Worm (Caenorhabditis elegans) whole organism, L4 larva: ENCODE measurements around the gene lst-4.

Experiments
- D1046.2 ChIP-seq: fragments of 200-800 bp; sonication (Bioruptor generic); IDR thresholded peaks from 2 replicates; pipeline ENCODE4 v1.3.6; 2022; ENCODE audit warnings: missing genetic modification characterization, missing compliant biosample characterization
- F26F4.8 ChIP-seq: fragments of 200-800 bp; sonication (Bioruptor generic); conservative IDR thresholded peaks from 2 replicates; pipeline ENCODE4 v1.3.6; 2022; ENCODE audit warnings: missing genetic modification characterization, missing compliant biosample characterization
- ZK337.2 ChIP-seq: fragments of 200-800 bp; sonication (Bioruptor generic); IDR thresholded peaks from 2 replicates; pipeline ENCODE4 v1.3.6; 2022; ENCODE audit warnings: missing genetic modification reagents, missing genetic modification characterization, missing compliant biosample characterization
- aly-2 ChIP-seq: sonication (generic microtip); optimal IDR thresholded peaks from 2 replicates; lab custom pipeline; 2018; ENCODE audit warnings: missing biosample characterization, missing genetic modification characterization
- arid-1 ChIP-seq: fragments of 200-800 bp; sonication (Bioruptor generic); conservative IDR thresholded peaks from 2 replicates; pipeline ENCODE4 v1.3.6; 2022; ENCODE audit warnings: missing genetic modification reagents, missing genetic modification characterization, missing compliant biosample characterization
- ceh-20 ChIP-seq: fragments of 200-800 bp; sonication (Bioruptor generic); IDR thresholded peaks from 2 replicates; pipeline ENCODE4 v1.3.6; 2022; ENCODE audit warnings: missing genetic modification reagents, missing genetic modification characterization, missing compliant biosample characterization
- ceh-62 ChIP-seq: sonication (generic microtip); optimal IDR thresholded peaks from 2 replicates; lab custom pipeline; 2017; ENCODE audit warnings: missing biosample characterization, missing genetic modification characterization
- ctbp-1 ChIP-seq: fragments of 200-800 bp; sonication (Bioruptor generic); IDR thresholded peaks from 2 replicates; pipeline ENCODE4 v1.3.6; 2022; ENCODE audit warnings: missing genetic modification reagents, missing genetic modification characterization, missing compliant biosample characterization
- daf-16 ChIP-seq, 3 experiments: sonication (generic microtip); optimal IDR thresholded peaks; 2 replicates each; lab custom pipeline; 2016 to 2017; ENCODE audit warnings: missing genetic modification characterization in 3 of 3, missing genetic modification reagents in 3 of 3, mild to moderate bottlenecking in 2 of 3, missing compliant biosample characterization in 2 of 3, missing biosample characterization in 1 of 3, moderate library complexity in 1 of 3
- daf-19 ChIP-seq: fragments of 200-800 bp; sonication (Bioruptor generic); conservative IDR thresholded peaks from 2 replicates; pipeline ENCODE4 v1.3.6; 2022; ENCODE audit warnings: missing genetic modification characterization, missing compliant biosample characterization
- daf-8 ChIP-seq: fragments of 200-800 bp; sonication (Bioruptor generic); IDR thresholded peaks from 2 replicates; pipeline ENCODE4 v1.3.6; 2022; ENCODE audit warnings: missing genetic modification characterization, missing compliant biosample characterization
- dmd-6 ChIP-seq: fragments of 200-800 bp; sonication (Bioruptor generic); IDR thresholded peaks from 2 replicates; pipeline ENCODE4 v1.3.6; 2022; ENCODE audit warnings: missing genetic modification reagents, missing genetic modification characterization, missing compliant biosample characterization
- dmd-8 ChIP-seq: fragments of 200-800 bp; sonication (Bioruptor generic); IDR thresholded peaks from 2 replicates; pipeline ENCODE4 v1.3.6; 2022; ENCODE audit warnings: missing genetic modification characterization, missing compliant biosample characterization
- dve-1 ChIP-seq: sonication (generic microtip); optimal IDR thresholded peaks from 2 replicates; lab custom pipeline; 2017; ENCODE audit warnings: antibody characterized with exemption, mild to moderate bottlenecking, missing genetic modification characterization, missing compliant biosample characterization; ENCODE audit not compliant: insufficient read depth
- fkh-10 ChIP-seq: fragments of 150-350 bp; optimal IDR thresholded peaks from 2 replicates; lab custom pipeline; 2014; ENCODE audit warnings: missing biosample characterization, missing genetic modification reagents, missing genetic modification characterization
- gei-8 ChIP-seq: fragments of 200-800 bp; sonication (Bioruptor generic); optimal IDR thresholded peaks from 2 replicates; lab custom pipeline; 2018; ENCODE audit warnings: mild to moderate bottlenecking, missing genetic modification characterization, missing compliant biosample characterization
- hif-1 ChIP-seq, 2 experiments: sonication (generic microtip); optimal IDR thresholded peaks; 2 replicates each; lab custom pipeline; 2016 to 2017; ENCODE audit warnings: missing compliant biosample characterization in 2 of 2, missing genetic modification characterization in 2 of 2, missing genetic modification reagents in 2 of 2, missing genotype in 2 of 2, mild to moderate bottlenecking in 1 of 2
- hlh-11 ChIP-seq: fragments of 200-800 bp; sonication (Bioruptor generic); optimal IDR thresholded peaks from 2 replicates; lab custom pipeline; 2018; ENCODE audit warnings: mild to moderate bottlenecking, missing genetic modification characterization, missing compliant biosample characterization
- lim-7 ChIP-seq: fragments of 200-800 bp; sonication (Bioruptor generic); IDR thresholded peaks from 2 replicates; pipeline ENCODE4 v1.3.6; 2022; ENCODE audit warnings: missing genetic modification characterization, missing compliant biosample characterization
- lin-15B ChIP-seq: fragments of 150-350 bp; sonication (generic microtip); optimal IDR thresholded peaks from 3 replicates; lab custom pipeline; 2014; ENCODE audit warnings: missing biosample characterization, missing genetic modification characterization
- lin-38 ChIP-seq: fragments of 200-800 bp; sonication (Bioruptor generic); IDR thresholded peaks from 2 replicates; pipeline ENCODE4 v1.3.6; 2022; ENCODE audit warnings: missing genetic modification reagents, missing genetic modification characterization, missing compliant biosample characterization
- lin-39 ChIP-seq: fragments of 150-350 bp; optimal IDR thresholded peaks from 2 replicates; lab custom pipeline; 2014; ENCODE audit warnings: missing biosample characterization, missing genetic modification reagents, missing genetic modification characterization
- lir-3 ChIP-seq: sonication (generic microtip); optimal IDR thresholded peaks from 2 replicates; lab custom pipeline; 2016; ENCODE audit warnings: mild to moderate bottlenecking, missing genetic modification characterization, missing compliant biosample characterization
- madf-9 ChIP-seq: fragments of 200-800 bp; sonication (Bioruptor generic); conservative IDR thresholded peaks from 2 replicates; pipeline ENCODE4 v1.3.6; 2022; ENCODE audit warnings: missing genetic modification reagents, missing genetic modification characterization, missing compliant biosample characterization
- mdl-1 ChIP-seq, 2 experiments: fragments of 150-350 bp in 1 of 2; sonication (generic microtip) in 1 of 2; optimal IDR thresholded peaks; 2 replicates each; lab custom pipeline; 2014 to 2017; ENCODE audit warnings: missing biosample characterization in 2 of 2, missing genetic modification characterization in 2 of 2
- mdt-29 ChIP-seq: fragments of 200-800 bp; sonication (Bioruptor generic); IDR thresholded peaks from 2 replicates; pipeline ENCODE4 v1.3.6; 2022; ENCODE audit warnings: missing genetic modification reagents, missing genetic modification characterization, missing compliant biosample characterization
- mxl-3 ChIP-seq: fragments of 200-800 bp; sonication (Bioruptor generic); optimal IDR thresholded peaks from 2 replicates; lab custom pipeline; 2018; ENCODE audit warnings: mild to moderate bottlenecking, missing genetic modification characterization, missing compliant biosample characterization
- nhr-111 ChIP-seq: fragments of 200-800 bp; sonication (Bioruptor generic); optimal IDR thresholded peaks from 2 replicates; lab custom pipeline; 2018; ENCODE audit warnings: mild to moderate bottlenecking, missing genetic modification characterization, missing compliant biosample characterization
- nhr-25 ChIP-seq: sonication (generic microtip); optimal IDR thresholded peaks from 2 replicates; lab custom pipeline; 2017; ENCODE audit warnings: missing genetic modification characterization, mild to moderate bottlenecking, missing compliant biosample characterization, antibody characterized with exemption, moderate library complexity, borderline replicate concordance; ENCODE audit not compliant: insufficient read depth
- nhr-28 ChIP-seq: fragments of 150-350 bp; optimal IDR thresholded peaks from 2 replicates; lab custom pipeline; 2014; ENCODE audit warnings: missing biosample characterization, missing genetic modification characterization
- nhr-42 ChIP-seq: fragments of 200-800 bp; sonication (Bioruptor generic); IDR thresholded peaks from 2 replicates; pipeline ENCODE4 v1.3.6; 2022; ENCODE audit warnings: missing genetic modification characterization, missing compliant biosample characterization
- nhr-76 ChIP-seq: fragments of 150-350 bp; optimal IDR thresholded peaks from 2 replicates; lab custom pipeline; 2014; ENCODE audit warnings: missing biosample characterization, missing genetic modification characterization
- pqm-1 ChIP-seq: sonication (generic microtip); optimal IDR thresholded peaks from 2 replicates; lab custom pipeline; 2017; ENCODE audit warnings: missing biosample characterization, missing genetic modification characterization
- rbr-2 ChIP-seq: sonication (generic microtip); optimal IDR thresholded peaks from 2 replicates; lab custom pipeline; 2016; ENCODE audit warnings: missing genotype, missing genetic modification characterization, missing compliant biosample characterization
- skn-1 ChIP-seq: fragments of 150-350 bp; optimal IDR thresholded peaks from 2 replicates; lab custom pipeline; 2014; ENCODE audit warnings: missing biosample characterization, missing genetic modification characterization
- spr-3 ChIP-seq: fragments of 200-800 bp; sonication (Bioruptor generic); optimal IDR thresholded peaks from 2 replicates; lab custom pipeline; 2018; ENCODE audit warnings: mild to moderate bottlenecking, missing genetic modification characterization, missing compliant biosample characterization
- tag-97 ChIP-seq: fragments of 200-800 bp; sonication (Bioruptor generic); IDR thresholded peaks from 2 replicates; pipeline ENCODE4 v1.3.6; 2022; ENCODE audit warnings: missing genetic modification characterization, missing compliant biosample characterization
- vab-7 ChIP-seq: fragments of 200-800 bp; sonication (Bioruptor generic); IDR thresholded peaks from 2 replicates; pipeline ENCODE4 v1.3.6; 2022; ENCODE audit warnings: missing genetic modification reagents, missing genetic modification characterization, missing compliant biosample characterization
- zag-1 ChIP-seq: fragments of 150-350 bp; optimal IDR thresholded peaks from 2 replicates; lab custom pipeline; 2014; ENCODE audit warnings: missing biosample characterization, missing genetic modification characterization
- zfp-3 ChIP-seq: fragments of 200-800 bp; sonication (Bioruptor generic); conservative IDR thresholded peaks from 2 replicates; pipeline ENCODE4 v1.3.6; 2022; ENCODE audit warnings: missing genetic modification reagents, missing genetic modification characterization, missing compliant biosample characterization

lst-4 gene

ce11 chrIV:14050442-14050841, 19.2 kb downstream of the lst-4 start:
- TF ChIP-seq hif-1 (tag; optimal IDR thresholded peaks at IDR 0.05; lab: Kevin White, UChicago) = peak in 1 of 2 experiments; percentile 88
- no peak for TF ChIP-seq daf-8 (GFP tag; lab: Robert Waterston, UW)
- TF ChIP-seq nhr-28 (tag; lab: Kevin White, UChicago) = peak; percentile 99
- TF ChIP-seq dmd-6 = peak; percentile 72
- no peak for TF ChIP-seq daf-16 (GFP tag; optimal IDR thresholded peaks at IDR 0.05; lab: Kevin White, UChicago)
- peak; percentile 63 for TF ChIP-seq daf-16 (tag; optimal IDR thresholded peaks at IDR 0.05; lab: Kevin White, UChicago)
- peak; percentile 52 for TF ChIP-seq pqm-1 (tag; lab: Kevin White, UChicago)
- TF ChIP-seq arid-1 (GFP tag; lab: Robert Waterston, UW) = no peak
- peak; percentile 71 for TF ChIP-seq dve-1
- TF ChIP-seq spr-3 = no peak
- TF ChIP-seq, all 104 proteins: peak for 6

ce11 chrIV:14046777-14047176, 22.9 kb downstream of the lst-4 start:
- TF ChIP-seq mdl-1 (tag; optimal IDR thresholded peaks at IDR 0.05; lab: Kevin White, UChicago) (peak in 1 of 2 experiments; percentile 8), nhr-76 (tag; lab: Kevin White, UChicago) (no peak), fkh-10 (no peak), F26F4.8 (GFP tag; lab: Robert Waterston, UW) (no peak)
- TF ChIP-seq, all 104 proteins: peak for 1

DNA sequence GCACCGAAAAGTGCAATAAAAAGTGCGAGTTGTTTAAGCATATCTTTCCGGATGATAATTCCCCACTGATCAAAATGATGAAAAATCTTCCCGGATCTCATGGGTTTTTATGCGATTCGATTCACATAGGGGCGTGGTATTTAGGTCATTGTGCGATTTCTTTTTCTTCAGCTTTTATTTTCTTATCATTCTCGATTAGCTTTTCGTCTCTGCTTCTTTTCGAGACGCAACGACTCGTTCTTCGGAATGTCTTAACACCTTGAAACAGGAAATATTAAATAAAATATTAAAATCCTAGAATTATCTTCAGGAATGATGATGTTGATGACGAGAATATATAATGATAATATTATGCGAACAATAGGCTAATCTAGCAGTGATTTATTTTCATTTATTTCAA, 26.0 kb downstream of the lst-4 start, which contains the start of gene Y37A1B.7:
Gene Y37A1B.7 (minus strand): TSS at position 101 of the 400 bp plus-strand sequence.
- TF ChIP-seq tag-97 = no peak
- TF ChIP-seq zfp-3 (GFP tag; lab: Robert Waterston, UW) = no peak
- TF ChIP-seq nhr-111 (GFP tag; lab: Kevin White, UChicago) = no peak
- no peak for TF ChIP-seq lim-7 (GFP tag; lab: Robert Waterston, UW)
- no peak for TF ChIP-seq lir-3 (tag; lab: Kevin White, UChicago)
- TF ChIP-seq mxl-3 (GFP tag; lab: Kevin White, UChicago) = no peak
- TF ChIP-seq lin-38 (GFP tag; lab: Robert Waterston, UW) = no peak
- no peak for TF ChIP-seq skn-1
- TF ChIP-seq ceh-62 (tag; lab: Kevin White, UChicago) = no peak
- no peak for TF ChIP-seq aly-2 (tag; lab: Kevin White, UChicago)

- TF ChIP-seq vab-7 (GFP tag; lab: Robert Waterston, UW) (no peak), pqm-1 (tag; lab: Kevin White, UChicago) (no peak), nhr-25 (tag; lab: Kevin White, UChicago) (no peak)
- TF ChIP-seq, all 104 proteins: peak for 0
These were observed 35.1 kb downstream of the lst-4 start for ce11 chrIV:14034571-14034954.

DNA sequence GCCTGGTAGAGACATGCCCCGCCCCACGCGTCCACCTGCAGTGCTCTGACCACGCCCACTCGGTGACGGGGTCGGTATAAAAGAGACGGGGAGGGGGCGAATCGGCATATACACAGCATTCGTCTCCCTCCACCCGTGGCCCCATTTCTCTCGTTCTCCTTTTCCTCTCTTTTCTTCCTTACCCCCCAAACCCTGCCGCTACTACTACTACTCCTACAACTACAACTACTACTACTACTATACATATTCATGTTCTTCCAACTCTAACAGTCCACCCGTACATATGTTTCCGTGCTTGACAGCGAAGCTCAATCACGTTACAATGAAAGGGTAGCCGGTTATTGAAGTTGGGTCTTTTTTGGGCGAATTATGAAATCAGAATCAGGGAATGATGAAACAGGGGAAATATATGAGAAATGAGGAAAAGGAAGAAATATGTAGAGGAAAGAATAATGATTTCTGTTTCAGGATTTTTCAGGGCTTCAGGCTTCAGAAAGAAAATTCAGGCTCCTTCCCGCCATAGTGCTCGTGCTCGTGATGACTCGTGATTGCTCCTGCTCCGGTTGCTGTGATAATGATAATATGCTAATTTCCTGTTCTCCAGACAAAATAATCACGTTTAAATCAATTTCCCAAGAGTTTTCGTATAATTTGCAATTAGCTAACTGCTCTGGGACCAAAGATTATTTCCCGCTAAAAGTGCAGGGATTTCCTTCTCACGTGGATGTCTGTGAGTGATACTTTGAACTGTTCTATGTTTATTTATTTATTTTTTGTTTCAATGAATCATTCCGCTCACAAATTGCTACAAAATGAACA, 35.7 kb downstream of the lst-4 start:
- no peak for TF ChIP-seq nhr-76 (tag; lab: Kevin White, UChicago)
- peak; percentile 89 for TF ChIP-seq madf-9 (GFP tag; lab: Robert Waterston, UW)
- peak; percentile 72; the same call in 1 of the 2 replicates for TF ChIP-seq mdt-29 (GFP tag; lab: Robert Waterston, UW)
- peak; percentile 68; the same call in 1 of the 2 replicates for TF ChIP-seq D1046.2 (GFP tag; lab: Robert Waterston, UW)
- TF ChIP-seq dve-1 = peak; percentile 87
- TF ChIP-seq lin-38 (GFP tag; lab: Robert Waterston, UW) = peak; percentile 13; the same call in 1 of the 2 replicates
- peak; percentile 49 for TF ChIP-seq lin-39 (tag; lab: Kevin White, UChicago)
- peak; percentile 61 for TF ChIP-seq rbr-2 (tag; lab: Kevin White, UChicago)
- TF ChIP-seq zag-1 = no peak
- TF ChIP-seq ZK337.2 = peak; percentile 33; the same call in 1 of the 2 replicates
- TF ChIP-seq F26F4.8 (GFP tag; lab: Robert Waterston, UW) = no peak
- TF ChIP-seq gei-8 (GFP tag; lab: Kevin White, UChicago) = no peak
- TF ChIP-seq lin-15B (tag; lab: Kevin White, UChicago) = no peak
- TF ChIP-seq mxl-3 (GFP tag; lab: Kevin White, UChicago) = peak; percentile 90
- peak; percentile 83 for TF ChIP-seq daf-19 (GFP tag; lab: Robert Waterston, UW)
- TF ChIP-seq hlh-11 (tag; lab: Kevin White, UChicago) = peak; percentile 90
- peak; percentile 70; the same call in 1 of the 2 replicates for TF ChIP-seq ctbp-1 (GFP tag; lab: Robert Waterston, UW)
- TF ChIP-seq spr-3 = peak; percentile 63
- peak; percentile 71 for TF ChIP-seq nhr-42
- peak; percentile 35; the same call in 1 of the 2 replicates for TF ChIP-seq dmd-8 (GFP tag; lab: Robert Waterston, UW)
- TF ChIP-seq ceh-20 (GFP tag; lab: Robert Waterston, UW) = 0 out of 2 replicates have a peak, but pooled peaks have one; percentile 13
